Fruit fly (Drosophila melanogaster) whole organism, larva: ENCODE results near the gene CG10804.
A peak's percentile ranks its signal among the peaks of the same experiment; 100 is the strongest.

Experiments used
- noc ChIP-seq: fragments of 200-800 bp; sonication (Bioruptor generic); optimal IDR thresholded peaks from 3 replicates; lab custom pipeline; 2019; ENCODE audit warnings: missing biosample characterization, mild to moderate bottlenecking, missing genetic modification characterization, moderate library complexity

CG10804 gene

dm6 chrX:3436183-3436582 lies 45.9 kb downstream of the CG10804 start:
- TF ChIP-seq noc (tag; lab: Kevin White, UChicago), result no peak

DNA sequence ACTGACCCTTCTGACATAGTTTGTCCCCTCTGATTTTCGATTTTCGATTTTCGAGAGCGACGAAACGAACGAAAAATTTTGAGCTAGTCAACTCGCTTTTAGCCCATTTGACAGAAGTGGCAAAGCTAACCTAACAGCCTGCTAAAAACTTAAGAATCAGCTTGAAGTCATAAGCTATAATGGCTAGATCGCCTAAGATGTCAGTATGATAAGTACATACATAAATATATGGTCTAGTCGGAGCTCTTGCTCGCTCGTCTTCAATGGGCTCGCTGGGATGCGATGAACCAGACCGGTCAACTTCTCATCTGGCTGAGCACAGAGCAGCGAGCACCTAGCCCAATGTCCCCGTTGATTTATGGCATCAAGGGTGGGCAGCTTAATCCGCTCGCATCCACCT lies 46.4 kb downstream of the CG10804 start, which contains the start of gene CG14269:
Gene CG14269 (minus strand): TSS at position 101 of the 400 bp plus-strand sequence.
- TF ChIP-seq noc (tag; lab: Kevin White, UChicago), result no peak

- TF ChIP-seq noc (tag; lab: Kevin White, UChicago), result peak; percentile 8
Observed at dm6 chrX:3433646-3434097, 48.5 kb downstream of the CG10804 start.

DNA sequence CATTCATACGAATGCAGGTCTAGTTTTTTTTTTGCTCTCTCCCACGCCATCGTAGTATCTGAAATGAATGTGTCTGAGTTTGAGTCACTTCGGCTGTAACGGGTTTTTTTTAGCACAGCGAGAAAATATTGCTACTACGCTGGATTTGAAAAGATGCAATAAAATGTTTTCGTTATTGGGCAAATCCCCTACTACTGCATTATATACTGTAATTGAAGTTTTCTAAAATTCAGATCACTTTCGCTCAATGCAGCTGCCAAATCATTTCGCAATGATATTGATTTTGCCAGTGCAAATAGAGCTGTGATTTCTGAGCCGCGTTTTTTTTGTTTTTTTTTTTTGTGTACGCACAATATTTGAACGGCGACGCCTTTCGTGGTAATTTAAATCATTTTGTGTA lies 49.2 kb downstream of the CG10804 start:
- peak; percentile 5 for TF ChIP-seq noc (tag; lab: Kevin White, UChicago)

dm6 chrX:3431641-3432040 lies 50.5 kb downstream of the CG10804 start:
- peak; percentile 73 for TF ChIP-seq noc (tag; lab: Kevin White, UChicago)

dm6 chrX:3429952-3430351 lies 52.2 kb downstream of the CG10804 start:
- peak; percentile 52 for TF ChIP-seq noc (tag; lab: Kevin White, UChicago)

dm6 chrX:3427614-3427965 lies 54.5 kb downstream of the CG10804 start:
- TF ChIP-seq noc (tag; lab: Kevin White, UChicago), result peak; percentile 58

DNA sequence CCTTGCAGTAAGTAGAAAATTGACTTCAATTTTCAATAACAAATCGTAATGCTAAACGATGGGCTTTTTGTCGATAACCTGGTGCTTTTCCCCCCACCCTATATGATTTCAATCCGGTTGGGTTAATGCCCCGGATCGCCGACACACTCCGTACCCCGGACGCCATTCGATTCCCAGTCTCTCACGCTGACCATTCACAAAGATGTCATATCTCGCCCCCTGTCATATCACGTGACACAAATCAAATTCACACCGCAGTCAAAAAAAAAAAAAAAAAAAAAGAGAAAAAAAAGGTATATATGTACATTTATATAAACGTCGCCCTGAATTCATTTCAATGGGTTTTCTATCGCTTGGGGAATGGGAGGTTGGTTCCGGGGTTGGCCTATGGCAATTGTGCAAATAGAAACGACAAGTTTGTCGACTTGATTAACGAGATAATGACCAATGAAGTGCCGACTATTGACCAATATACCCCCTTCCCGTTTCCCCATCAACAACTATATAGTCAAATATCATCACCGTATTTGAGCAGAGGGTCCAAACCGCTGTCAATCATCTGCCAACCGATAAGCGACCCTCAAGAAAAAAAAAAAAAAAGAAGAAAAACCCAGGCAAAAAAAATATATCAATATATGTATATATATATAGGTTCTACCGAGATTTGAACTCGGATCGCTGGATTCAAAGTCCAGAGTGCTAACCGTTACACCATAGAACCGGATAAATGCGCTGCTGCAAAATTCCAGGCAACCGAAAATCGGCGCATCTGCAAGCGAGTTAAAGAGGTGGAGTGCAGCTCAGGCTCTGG lies 55.1 kb downstream of the CG10804 start:
- TF ChIP-seq noc (tag; lab: Kevin White, UChicago), result no peak
